Worm (Caenorhabditis elegans) whole organism, late embryonic: ENCODE data around the gene srx-22.

ENCODE experiments used
- fkh-10 ChIP-seq: fragments of 150-350 bp; optimal IDR thresholded peaks from 2 replicates; lab custom pipeline; 2014; ENCODE audit warnings: missing biosample characterization, missing genetic modification reagents, missing genetic modification characterization
- hlh-30 ChIP-seq: sonication (generic microtip); optimal IDR thresholded peaks from 2 replicates; lab custom pipeline; 2017; ENCODE audit warnings: antibody characterized with exemption, missing genetic modification characterization, missing compliant biosample characterization; ENCODE audit not compliant: insufficient read depth
- zip-5 ChIP-seq: sonication (generic microtip); optimal IDR thresholded peaks from 2 replicates; lab custom pipeline; 2016; ENCODE audit warnings: missing genetic modification characterization, missing compliant biosample characterization

ce11 chrV:706918-707317 lies 27.2 kb downstream of the srx-22 start, which contains the start of gene srbc-38:
- TF ChIP-seq fkh-10 (no peak), hlh-30 (tag; lab: Kevin White, UChicago) (no peak), zip-5 (tag; lab: Kevin White, UChicago) (no peak)
